Worm (Caenorhabditis elegans): ENCODE results near the gene spig-8.

DNA sequence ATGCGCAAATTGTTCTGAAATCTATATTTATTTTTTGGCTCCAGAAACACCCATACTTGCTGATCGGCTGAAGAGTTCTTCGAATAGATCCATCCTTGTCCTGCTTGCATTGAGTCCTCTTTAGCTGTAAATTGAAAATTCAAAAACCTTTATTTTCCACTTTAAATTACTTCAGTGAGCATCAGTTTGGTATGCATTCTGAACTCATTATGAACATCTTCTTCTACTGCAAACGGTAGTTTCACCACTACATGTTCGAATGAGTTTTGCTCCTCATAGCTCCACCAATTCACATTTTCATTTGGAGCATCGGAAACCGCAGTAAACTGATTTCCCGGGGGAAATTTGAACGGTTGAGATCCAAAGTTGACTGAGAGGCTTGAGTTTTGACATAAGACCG, 4.5 kb upstream of the spig-8 start:
- no peak for TF ChIP-seq ZK185.1 (tag; optimal IDR thresholded peaks at IDR 0.05; ENCODE audit: poor library complexity, severe bottlenecking)
- TF ChIP-seq pha-4 (tag; optimal IDR thresholded peaks at IDR 0.05): no peak
- TF ChIP-seq sea-2 (GFP tag; IDR thresholded peaks at IDR 0.05): no peak
- TF ChIP-seq unc-62 (GFP tag; optimal IDR thresholded peaks at IDR 0.05): no peak
- TF ChIP-seq him-1 (tag; optimal IDR thresholded peaks at IDR 0.05): no peak
- no peak for TF ChIP-seq zfh-2 (GFP tag; conservative IDR thresholded peaks at IDR 0.05)
- TF ChIP-seq ztf-3 (GFP tag; optimal IDR thresholded peaks at IDR 0.05): no peak
- TF ChIP-seq ceh-27 (GFP tag; optimal IDR thresholded peaks at IDR 0.05): no peak
- TF ChIP-seq dox-1 (GFP tag; IDR thresholded peaks at IDR 0.05): no peak
- TF ChIP-seq cebp-2 (GFP tag; IDR thresholded peaks at IDR 0.05): no peak

Measured in whole organism, young adult.